Fruit fly (Drosophila melanogaster): Measurements from ENCODE around the gene orb.
A peak's percentile ranks its signal among the peaks of the same experiment; 100 is the strongest.

- TF ChIP-seq Snoo (tag; optimal IDR thresholded peaks at IDR 0.05): peak; percentile 59
- TF ChIP-seq CG14655 (GFP tag; optimal IDR thresholded peaks at IDR 0.05): no peak
Observed at dm6 chr3R:23251256-23251655, 29.4 kb downstream of the orb start, which contains the start of the genes Rad60 and EloA.
